Worm (Caenorhabditis elegans) whole organism, mixed stage, embryonic: ENCODE measurements around the gene lurp-1.

Source experiments
- bed-3 ChIP-seq: fragments of 200-800 bp; sonication (Bioruptor generic); optimal IDR thresholded peaks from 3 replicates; lab custom pipeline; 2018; ENCODE audit warnings: mild to moderate bottlenecking, missing genetic modification characterization, moderate library complexity, missing compliant biosample characterization
- cnd-1 ChIP-seq: fragments of 200-800 bp; sonication (Bioruptor generic); optimal IDR thresholded peaks from 2 replicates; lab custom pipeline; 2018; ENCODE audit warnings: mild to moderate bottlenecking, missing genetic modification characterization, missing compliant biosample characterization
- elt-1 ChIP-seq: sonication (generic microtip); optimal IDR thresholded peaks from 2 replicates; lab custom pipeline; 2017; ENCODE audit warnings: missing genetic modification characterization, mild to moderate bottlenecking, missing compliant biosample characterization, antibody characterized with exemption, moderate library complexity, borderline replicate concordance; ENCODE audit not compliant: insufficient read depth
- hlh-1 ChIP-seq: fragments of 150-350 bp; optimal IDR thresholded peaks from 2 replicates; lab custom pipeline; 2014; ENCODE audit warnings: missing biosample characterization, missing genetic modification reagents, missing genetic modification characterization
- lin-32 ChIP-seq: fragments of 200-800 bp; sonication (Bioruptor generic); optimal IDR thresholded peaks from 2 replicates; lab custom pipeline; 2018; ENCODE audit warnings: mild to moderate bottlenecking, missing genetic modification characterization, missing compliant biosample characterization
- nhr-76 ChIP-seq: sonication (generic microtip); optimal IDR thresholded peaks from 2 replicates; lab custom pipeline; 2017; ENCODE audit warnings: missing biosample characterization, missing genetic modification characterization
- snpc-4 ChIP-seq: fragments of 150-350 bp; optimal IDR thresholded peaks from 2 replicates; lab custom pipeline; 2014; ENCODE audit warnings: missing biosample characterization, missing genetic modification characterization
- sptf-1 ChIP-seq: sonication (generic microtip); optimal IDR thresholded peaks from 2 replicates; lab custom pipeline; 2017; ENCODE audit warnings: mild to moderate bottlenecking, missing genetic modification characterization, moderate library complexity, missing compliant biosample characterization
- unc-62 ChIP-seq: fragments of 150-350 bp; optimal IDR thresholded peaks from 2 replicates; lab custom pipeline; 2014; ENCODE audit warnings: missing biosample characterization, missing genetic modification reagents, missing genetic modification characterization
- ztf-11 ChIP-seq: fragments of 150-350 bp; optimal IDR thresholded peaks from 2 replicates; lab custom pipeline; 2014; ENCODE audit warnings: missing biosample characterization, missing genetic modification characterization

- TF ChIP-seq unc-62 (GFP tag; lab: Kevin White, UChicago), result no peak
- no peak for TF ChIP-seq bed-3 (GFP tag; lab: Kevin White, UChicago)
- no peak for TF ChIP-seq nhr-76
- no peak for TF ChIP-seq cnd-1 (tag; lab: Kevin White, UChicago)
- TF ChIP-seq snpc-4, result no peak
- TF ChIP-seq lin-32, result no peak
- peak; percentile 49 for TF ChIP-seq sptf-1 (tag; lab: Kevin White, UChicago)
- no peak for TF ChIP-seq ztf-11 (tag; lab: Kevin White, UChicago)
- TF ChIP-seq hlh-1 (tag; lab: Kevin White, UChicago), result peak; percentile 3
- no peak for TF ChIP-seq elt-1
Observed at ce11 chrII:10872541-10872940, 8.2 kb upstream of the lurp-1 start, which contains the start of the genes cyn-4 and copz-1.
